Worm (Caenorhabditis elegans): ENCODE measurements around the gene vit-3.

- no peak for TF ChIP-seq sox-2 (GFP tag; IDR thresholded peaks at IDR 0.05)
- TF ChIP-seq tbx-2 (tag; optimal IDR thresholded peaks at IDR 0.05): no peak
- TF ChIP-seq hlh-30 (tag; optimal IDR thresholded peaks at IDR 0.05; ENCODE audit: insufficient read depth): no peak
- no peak for TF ChIP-seq ama-1 (optimal IDR thresholded peaks at IDR 0.05)
- TF ChIP-seq hlh-8 (tag; optimal IDR thresholded peaks at IDR 0.05): no peak
- TF ChIP-seq nfya-1 (tag; optimal IDR thresholded peaks at IDR 0.05): no peak
- TF ChIP-seq ceh-18 (tag; optimal IDR thresholded peaks at IDR 0.05): no peak
- TF ChIP-seq ceh-34 (tag; optimal IDR thresholded peaks at IDR 0.05): no peak
- no peak for TF ChIP-seq ets-4 (tag; optimal IDR thresholded peaks at IDR 0.05)
These were observed 24.0 kb upstream of the vit-3 start, which contains the start of gene T27A10.6 for ce11 chrX:3596303-3596772.

Measured in whole organism, late embryonic.